Fruit fly (Drosophila melanogaster) whole organism, embryonic: ENCODE measurements around the gene Ist1.

Experiments
- Atf-2 ChIP-seq: fragments of 200-800 bp; sonication (Bioruptor generic); optimal IDR thresholded peaks from 2 replicates; lab custom pipeline; 2016; ENCODE audit warnings: missing biosample characterization, missing genetic modification characterization
- CG10274 ChIP-seq: fragments of 200-800 bp; sonication (Bioruptor generic); optimal IDR thresholded peaks from 3 replicates; lab custom pipeline; 2017; ENCODE audit warnings: missing biosample characterization, mild to moderate bottlenecking, missing genetic modification characterization
- CG11456 ChIP-seq: fragments of 200-800 bp; sonication (Bioruptor generic); IDR thresholded peaks from 3 replicates; pipeline ENCODE4 v1.3.6; 2022; ENCODE audit warnings: missing biosample characterization, missing genetic modification characterization
- CG13894 ChIP-seq: fragments of 200-800 bp; sonication (Bioruptor generic); optimal IDR thresholded peaks from 3 replicates; lab custom pipeline; 2018; ENCODE audit warnings: missing biosample characterization, mild to moderate bottlenecking, missing genetic modification characterization, moderate library complexity
- CG14441 ChIP-seq: fragments of 200-800 bp; sonication (Bioruptor generic); IDR thresholded peaks from 2 replicates; pipeline ENCODE4 v1.3.6; 2022; ENCODE audit warnings: missing biosample characterization, missing genetic modification characterization
- CG1603 ChIP-seq: fragments of 200-800 bp; sonication (Bioruptor generic); optimal IDR thresholded peaks from 2 replicates; lab custom pipeline; 2019; ENCODE audit warnings: missing biosample characterization, mild to moderate bottlenecking, missing genetic modification characterization, moderate library complexity
- CG17186 ChIP-seq: fragments of 200-800 bp; sonication (Bioruptor generic); optimal IDR thresholded peaks from 3 replicates; lab custom pipeline; 2017; ENCODE audit warnings: missing biosample characterization, missing genetic modification reagents, missing genetic modification characterization
- CG18619 ChIP-seq: fragments of 200-800 bp; sonication (Bioruptor generic); optimal IDR thresholded peaks from 3 replicates; lab custom pipeline; 2017; ENCODE audit warnings: missing biosample characterization, mild to moderate bottlenecking, missing genetic modification characterization
- CG18764 ChIP-seq: fragments of 200-800 bp; sonication (Bioruptor generic); optimal IDR thresholded peaks from 3 replicates; lab custom pipeline; 2016; ENCODE audit warnings: missing biosample characterization, missing genetic modification characterization
- CG2120 ChIP-seq: fragments of 200-800 bp; sonication (Bioruptor generic); optimal IDR thresholded peaks from 3 replicates; lab custom pipeline; 2016; ENCODE audit warnings: missing biosample characterization, missing genetic modification characterization
- CG3281 ChIP-seq: fragments of 200-800 bp; sonication (Bioruptor generic); optimal IDR thresholded peaks from 3 replicates; lab custom pipeline; 2017; ENCODE audit warnings: missing biosample characterization, mild to moderate bottlenecking, missing genetic modification characterization
- CG4328 ChIP-seq: fragments of 200-800 bp; sonication (Bioruptor generic); optimal IDR thresholded peaks from 3 replicates; lab custom pipeline; 2017; ENCODE audit warnings: missing biosample characterization, missing genetic modification reagents, missing genetic modification characterization
- CG4404 ChIP-seq: fragments of 200-800 bp; sonication (Bioruptor generic); IDR thresholded peaks from 2 replicates; pipeline ENCODE4 v1.3.6; 2022; ENCODE audit warnings: missing biosample characterization, missing genetic modification characterization
- CG4854 ChIP-seq: fragments of 200-800 bp; sonication (Bioruptor generic); optimal IDR thresholded peaks from 2 replicates; lab custom pipeline; 2016; ENCODE audit warnings: missing biosample characterization, missing genetic modification characterization, inconsistent platforms
- CG6272 ChIP-seq: fragments of 200-800 bp; sonication (Bioruptor generic); IDR thresholded peaks from 2 replicates; pipeline ENCODE4 v1.3.6; 2022; ENCODE audit warnings: missing biosample characterization, missing genetic modification characterization
- CG6654 ChIP-seq: fragments of 200-800 bp; sonication (Bioruptor generic); optimal IDR thresholded peaks from 2 replicates; lab custom pipeline; 2017; ENCODE audit warnings: missing biosample characterization, mild to moderate bottlenecking, missing genetic modification characterization
- CG8765 ChIP-seq: fragments of 200-800 bp; sonication (Bioruptor generic); IDR thresholded peaks from 2 replicates; pipeline ENCODE4 v1.3.6; 2022; ENCODE audit warnings: missing biosample characterization, missing genetic modification characterization
- CG8944 ChIP-seq: fragments of 200-800 bp; sonication (Bioruptor generic); optimal IDR thresholded peaks from 3 replicates; lab custom pipeline; 2016; ENCODE audit warnings: missing biosample characterization, missing genetic modification characterization
- CG9727 ChIP-seq: fragments of 200-800 bp; sonication (Bioruptor generic); optimal IDR thresholded peaks from 3 replicates; lab custom pipeline; 2017; ENCODE audit warnings: missing biosample characterization, mild to moderate bottlenecking, missing genetic modification characterization
- CG9817 ChIP-seq: fragments of 200-800 bp; sonication (Bioruptor generic); optimal IDR thresholded peaks from 2 replicates; lab custom pipeline; 2018; ENCODE audit warnings: missing biosample characterization, mild to moderate bottlenecking, missing genetic modification characterization, moderate library complexity
- CG9876 ChIP-seq: fragments of 200-800 bp; sonication (Bioruptor generic); optimal IDR thresholded peaks from 2 replicates; lab custom pipeline; 2016; ENCODE audit warnings: missing biosample characterization, missing genetic modification characterization
- E2f2 ChIP-seq: fragments of 200-800 bp; sonication (Bioruptor generic); IDR thresholded peaks from 2 replicates; pipeline ENCODE4 v1.3.6; 2022; ENCODE audit warnings: missing biosample characterization, missing genetic modification characterization
- H15 ChIP-seq: fragments of 200-800 bp; sonication (Bioruptor generic); IDR thresholded peaks from 3 replicates; pipeline ENCODE4 v1.3.6; 2022; ENCODE audit warnings: missing biosample characterization, missing genetic modification characterization
- Six4 ChIP-seq: fragments of 200-800 bp; sonication (Bioruptor generic); optimal IDR thresholded peaks from 2 replicates; lab custom pipeline; 2016; ENCODE audit warnings: missing biosample characterization, missing genetic modification characterization
- abd-A ChIP-seq: fragments of 200-800 bp; sonication (Bioruptor generic); optimal IDR thresholded peaks from 3 replicates; lab custom pipeline; 2019; ENCODE audit warnings: missing biosample characterization, mild to moderate bottlenecking, missing genetic modification characterization, moderate library complexity
- ac ChIP-seq: fragments of 200-800 bp; sonication (Bioruptor generic); optimal IDR thresholded peaks from 3 replicates; lab custom pipeline; 2017; ENCODE audit warnings: missing biosample characterization, mild to moderate bottlenecking, missing genetic modification characterization
- ap ChIP-seq: fragments of 200-800 bp; sonication (Bioruptor generic); IDR thresholded peaks from 2 replicates; pipeline ENCODE4 v1.3.6; 2022; ENCODE audit warnings: missing biosample characterization, missing genetic modification characterization
- corto ChIP-seq: fragments of 200-800 bp; sonication (Bioruptor generic); optimal IDR thresholded peaks from 2 replicates; lab custom pipeline; 2016; ENCODE audit warnings: missing biosample characterization, mild to moderate bottlenecking, missing genetic modification characterization, moderate library complexity
- cwo ChIP-seq: fragments of 200-800 bp; sonication (Bioruptor generic); optimal IDR thresholded peaks from 3 replicates; lab custom pipeline; 2017; ENCODE audit warnings: missing biosample characterization, missing genetic modification characterization, mild to moderate bottlenecking, moderate library complexity, missing genetic modification reagents
- ems ChIP-seq: fragments of 200-800 bp; sonication (Bioruptor generic); optimal IDR thresholded peaks from 3 replicates; lab custom pipeline; 2016; ENCODE audit warnings: missing biosample characterization, missing genetic modification characterization
- ewg ChIP-seq: fragments of 200-800 bp; sonication (Bioruptor generic); optimal IDR thresholded peaks from 3 replicates; lab custom pipeline; 2017; ENCODE audit warnings: mild to moderate bottlenecking, missing biosample characterization, missing genetic modification reagents, missing genetic modification characterization
- gfzf ChIP-seq: fragments of 200-800 bp; sonication (Bioruptor generic); optimal IDR thresholded peaks from 2 replicates; lab custom pipeline; 2016; ENCODE audit warnings: missing biosample characterization, mild to moderate bottlenecking, missing genetic modification characterization, moderate library complexity
- jumu ChIP-seq: fragments of 200-800 bp; sonication (Bioruptor generic); optimal IDR thresholded peaks from 3 replicates; lab custom pipeline; 2016; ENCODE audit warnings: missing biosample characterization, missing genetic modification characterization
- luna ChIP-seq: fragments of 200-800 bp; sonication (Bioruptor generic); optimal IDR thresholded peaks from 2 replicates; lab custom pipeline; 2016; ENCODE audit warnings: missing biosample characterization, missing genetic modification characterization
- pb ChIP-seq: fragments of 200-800 bp; sonication (Bioruptor generic); optimal IDR thresholded peaks from 3 replicates; lab custom pipeline; 2016; ENCODE audit warnings: missing biosample characterization, missing genetic modification characterization
- rib ChIP-seq: fragments of 200-800 bp; sonication (Bioruptor generic); IDR thresholded peaks from 2 replicates; pipeline ENCODE4 v1.3.6; 2022; ENCODE audit warnings: missing biosample characterization, missing genetic modification characterization
- salm ChIP-seq: fragments of 200-800 bp; sonication (Bioruptor generic); optimal IDR thresholded peaks from 2 replicates; lab custom pipeline; 2018; ENCODE audit warnings: missing biosample characterization, mild to moderate bottlenecking, missing genetic modification characterization
- slou ChIP-seq: fragments of 200-800 bp; sonication (Bioruptor generic); optimal IDR thresholded peaks from 3 replicates; lab custom pipeline; 2016; ENCODE audit warnings: missing biosample characterization, missing genetic modification characterization
- sug ChIP-seq: fragments of 200-800 bp; optimal IDR thresholded peaks from 2 replicates; lab custom pipeline; 2019; ENCODE audit warnings: missing biosample characterization, mild to moderate bottlenecking, missing genetic modification characterization, moderate library complexity
- tgo ChIP-seq: fragments of 200-800 bp; sonication (Bioruptor generic); IDR thresholded peaks from 3 replicates; pipeline ENCODE4 v1.3.6; 2022; ENCODE audit warnings: missing biosample characterization, missing genetic modification characterization
- tio ChIP-seq: fragments of 200-800 bp; sonication (Bioruptor generic); optimal IDR thresholded peaks from 2 replicates; lab custom pipeline; 2017; ENCODE audit warnings: missing biosample characterization, missing genetic modification characterization, inconsistent platforms
- tll ChIP-seq, 2 experiments: fragments of 200-800 bp in 1 of 2; fragments of >200 bp in 1 of 2; sonication (Bioruptor generic) in 1 of 2; optimal IDR thresholded peaks; 2 replicates each; lab custom pipeline; 2017 to 2019; ENCODE audit warnings: missing biosample characterization in 2 of 2, missing genetic modification characterization in 2 of 2, mild to moderate bottlenecking in 1 of 2, moderate library complexity in 1 of 2
- vfl ChIP-seq: fragments of 200-800 bp; sonication (Bioruptor generic); optimal IDR thresholded peaks from 2 replicates; lab custom pipeline; 2016; ENCODE audit warnings: missing biosample characterization, missing genetic modification characterization
- zfh2 ChIP-seq: fragments of 200-800 bp; sonication (Bioruptor generic); optimal IDR thresholded peaks from 2 replicates; lab custom pipeline; 2016; ENCODE audit warnings: missing biosample characterization, missing genetic modification characterization

Ist1 gene

dm6 chr3L:6743346-6744165 lies 12.7 kb downstream of the Ist1 start (continued):
- TF ChIP-seq corto (GFP tag; lab: Kevin White, UChicago) (no peak), CG11456 (GFP tag; lab: Robert Waterston, UW) (peak; percentile 54; the same call in 1 of the 3 replicates), rib (peak; percentile 87), CG4328 (peak; percentile 47), tio (no peak), CG18619 (GFP tag; lab: Kevin White, UChicago) (peak; percentile 20), CG3281 (GFP tag; lab: Kevin White, UChicago) (no peak), CG4854 (GFP tag; lab: Kevin White, UChicago) (no peak), gfzf (GFP tag; lab: Kevin White, UChicago) (no peak), CG6272 (GFP tag; lab: Robert Waterston, UW) (no peak), CG9727 (GFP tag; lab: Kevin White, UChicago) (peak; percentile 66), H15 (no peak), CG8944 (GFP tag; lab: Kevin White, UChicago) (no peak), ap (GFP tag; lab: Robert Waterston, UW) (no peak), CG10274 (GFP tag; lab: Kevin White, UChicago) (no peak), pb (GFP tag; lab: Kevin White, UChicago) (no peak), tll (GFP tag; optimal IDR thresholded peaks at IDR 0.05; lab: Kevin White, UChicago) (peak in 1 of 2 experiments; percentile 48), tgo (GFP tag; lab: Robert Waterston, UW) (0 out of 3 replicates have a peak, but pooled peaks have one; percentile 3), CG13894 (tag; lab: Kevin White, UChicago) (peak; percentile 61), zfh2 (GFP tag; lab: Kevin White, UChicago) (peak; percentile 20), cwo (GFP tag; lab: Kevin White, UChicago) (no peak), CG4404 (GFP tag; lab: Robert Waterston, UW) (no peak), CG2120 (GFP tag; lab: Kevin White, UChicago) (no peak), CG17186 (GFP tag; lab: Kevin White, UChicago) (no peak), ewg (GFP tag; lab: Kevin White, UChicago) (peak; percentile 18), CG14441 (GFP tag; lab: Robert Waterston, UW) (no peak; the same call in 1 of the 2 replicates), sug (peak; percentile 62), luna (no peak), Atf-2 (GFP tag; lab: Kevin White, UChicago) (no peak), CG18764 (GFP tag; lab: Kevin White, UChicago) (no peak), ac (GFP tag; lab: Kevin White, UChicago) (no peak), CG6654 (GFP tag; lab: Kevin White, UChicago) (no peak), CG9876 (GFP tag; lab: Kevin White, UChicago) (no peak), E2f2 (GFP tag; lab: Robert Waterston, UW) (no peak), CG1603 (tag; lab: Kevin White, UChicago) (peak; percentile 34), abd-A (tag; lab: Kevin White, UChicago) (peak; percentile 91), CG8765 (GFP tag; lab: Robert Waterston, UW) (no peak), salm (tag; lab: Kevin White, UChicago) (no peak), vfl (GFP tag; lab: Kevin White, UChicago) (no peak), CG9817 (tag; lab: Kevin White, UChicago) (no peak), ems (GFP tag; lab: Kevin White, UChicago) (no peak), jumu (GFP tag; lab: Kevin White, UChicago) (no peak), Six4 (no peak), slou (no peak)
- TF ChIP-seq, all 482 proteins: peak for 175
